Worm (Caenorhabditis elegans) whole organism, L1 larva: ENCODE measurements around the gene Y51H4A.25.
"Not testable (repeated sequence)": the region's sequence is repeated elsewhere in the genome, so short reads cannot be mapped to it uniquely, and the experiment has no call there.

Source experiments
- C04F5.9 ChIP-seq: sonication (generic microtip); optimal IDR thresholded peaks from 2 replicates; lab custom pipeline; 2016; ENCODE audit warnings: missing genetic modification characterization, missing compliant biosample characterization
- C16A3.4 ChIP-seq: fragments of 150-350 bp; optimal IDR thresholded peaks from 2 replicates; lab custom pipeline; 2014; ENCODE audit warnings: missing biosample characterization, missing genetic modification characterization
- C34B4.2 ChIP-seq: sonication (generic microtip); optimal IDR thresholded peaks from 2 replicates; lab custom pipeline; 2017; ENCODE audit warnings: mild to moderate bottlenecking, missing genetic modification characterization, missing compliant biosample characterization
- Y116A8C.19 ChIP-seq: sonication (generic microtip); optimal IDR thresholded peaks from 2 replicates; lab custom pipeline; 2016; ENCODE audit warnings: missing compliant biosample characterization, missing genetic modification characterization, borderline replicate concordance
- alr-1 ChIP-seq: fragments of 200-800 bp; sonication (Bioruptor generic); optimal IDR thresholded peaks from 2 replicates; lab custom pipeline; 2018; ENCODE audit warnings: borderline replicate concordance, mild to moderate bottlenecking, missing genetic modification characterization, missing compliant biosample characterization
- blmp-1 ChIP-seq: fragments of 150-350 bp; optimal IDR thresholded peaks from 2 replicates; lab custom pipeline; 2014; ENCODE audit warnings: missing biosample characterization, missing genetic modification characterization
- ceh-8 ChIP-seq: fragments of 200-800 bp; sonication (Bioruptor generic); optimal IDR thresholded peaks from 2 replicates; lab custom pipeline; 2018; ENCODE audit warnings: mild to moderate bottlenecking, missing genetic modification characterization, moderate library complexity, missing compliant biosample characterization
- ceh-90 ChIP-seq: sonication (generic microtip); optimal IDR thresholded peaks from 2 replicates; lab custom pipeline; 2016; ENCODE audit warnings: missing genetic modification characterization, missing compliant biosample characterization
- dpl-1 ChIP-seq, 3 experiments: fragments of 150-350 bp in 2 of 3; sonication (generic microtip) in 1 of 3; optimal IDR thresholded peaks; 2 replicates each; lab custom pipeline; 2014 to 2017; ENCODE audit warnings: missing biosample characterization in 3 of 3, missing genetic modification characterization in 3 of 3, missing genetic modification reagents in 3 of 3
- efl-1 ChIP-seq, 4 experiments: fragments of 150-350 bp; optimal IDR thresholded peaks in 3 of 4; peaks in 1 of 4; 1 replicate in 1 of 4; 2 replicates in 3 of 4; lab custom pipeline; 2014; ENCODE audit warnings: missing biosample characterization in 2 of 4, missing genetic modification characterization in 2 of 4, missing genetic modification reagents in 2 of 4
- egl-27 ChIP-seq, 2 experiments: fragments of 150-350 bp in 1 of 2; sonication (generic microtip); optimal IDR thresholded peaks; 3 replicates each; lab custom pipeline; 2017 to 2018; ENCODE audit warnings: missing biosample characterization in 2 of 2, missing genetic modification characterization in 2 of 2, missing genetic modification reagents in 2 of 2
- hlh-17 ChIP-seq: fragments of 200-800 bp; sonication (Bioruptor generic); optimal IDR thresholded peaks from 2 replicates; lab custom pipeline; 2018; ENCODE audit warnings: missing genetic modification characterization, mild to moderate bottlenecking, missing compliant biosample characterization, moderate library complexity, borderline replicate concordance
- irx-1 ChIP-seq: sonication (generic microtip); optimal IDR thresholded peaks from 2 replicates; lab custom pipeline; 2016; ENCODE audit warnings: missing genetic modification characterization, missing compliant biosample characterization
- isw-1 ChIP-seq: fragments of 200-800 bp; sonication (Bioruptor generic); IDR thresholded peaks from 2 replicates; pipeline ENCODE4 v1.3.6; 2022; ENCODE audit warnings: missing genetic modification characterization, missing compliant biosample characterization
- lir-3 ChIP-seq: sonication (generic microtip); optimal IDR thresholded peaks from 2 replicates; lab custom pipeline; 2016; ENCODE audit warnings: mild to moderate bottlenecking, missing genetic modification characterization, moderate library complexity, missing compliant biosample characterization; ENCODE audit not compliant: poor library complexity
- mab-9 ChIP-seq: fragments of 200-800 bp; sonication (Bioruptor generic); IDR thresholded peaks from 2 replicates; pipeline ENCODE4 v1.3.6; 2022; ENCODE audit warnings: missing genetic modification reagents, missing genetic modification characterization, missing compliant biosample characterization
- mdl-1 ChIP-seq, 2 experiments: fragments of 150-350 bp; optimal IDR thresholded peaks; 2 replicates each; lab custom pipeline; 2014 to 2017; ENCODE audit warnings: missing biosample characterization in 2 of 2, missing genetic modification characterization in 2 of 2, inconsistent platforms in 1 of 2
- mef-2 ChIP-seq: fragments of 150-350 bp; optimal IDR thresholded peaks from 2 replicates; lab custom pipeline; 2014; ENCODE audit warnings: missing biosample characterization, missing genetic modification characterization
- mep-1 ChIP-seq: fragments of 150-350 bp; optimal IDR thresholded peaks from 2 replicates; lab custom pipeline; 2014; ENCODE audit warnings: missing biosample characterization, missing genetic modification characterization
- nhr-11 ChIP-seq: fragments of 150-350 bp; optimal IDR thresholded peaks from 2 replicates; lab custom pipeline; 2014; ENCODE audit warnings: missing biosample characterization, missing genetic modification characterization
- nhr-237 ChIP-seq: fragments of 150-350 bp; optimal IDR thresholded peaks from 2 replicates; lab custom pipeline; 2014; ENCODE audit warnings: missing biosample characterization, missing genetic modification characterization
- nhr-71 ChIP-seq: sonication (generic microtip); optimal IDR thresholded peaks from 2 replicates; lab custom pipeline; 2016; ENCODE audit warnings: mild to moderate bottlenecking, missing genetic modification characterization, moderate library complexity, missing compliant biosample characterization
- nhr-85 ChIP-seq: sonication (generic microtip); peaks from one replicate; lab custom pipeline; 2016; ENCODE audit warnings: missing genetic modification characterization, inconsistent platforms, missing compliant biosample characterization
- rnt-1 ChIP-seq: sonication (generic microtip); optimal IDR thresholded peaks from 2 replicates; lab custom pipeline; 2016; ENCODE audit warnings: mild to moderate bottlenecking, missing genetic modification characterization, moderate library complexity, missing compliant biosample characterization
- skn-1 ChIP-seq: fragments of 150-350 bp; optimal IDR thresholded peaks from 2 replicates; lab custom pipeline; 2014; ENCODE audit warnings: missing biosample characterization, missing genetic modification characterization
- snpc-4 ChIP-seq: fragments of 150-350 bp; optimal IDR thresholded peaks from 2 replicates; lab custom pipeline; 2014; ENCODE audit warnings: missing biosample characterization, missing genetic modification characterization
- sox-4 ChIP-seq: sonication (generic microtip); optimal IDR thresholded peaks from 2 replicates; lab custom pipeline; 2016; ENCODE audit warnings: missing genetic modification characterization, missing compliant biosample characterization
- swsn-7 ChIP-seq: sonication (generic microtip); optimal IDR thresholded peaks from 2 replicates; lab custom pipeline; 2016; ENCODE audit warnings: missing genetic modification characterization, missing compliant biosample characterization
- tlp-1 ChIP-seq: fragments of 150-350 bp; optimal IDR thresholded peaks from 2 replicates; lab custom pipeline; 2014; ENCODE audit warnings: missing biosample characterization, missing genetic modification characterization
- unc-130 ChIP-seq: fragments of 150-350 bp; optimal IDR thresholded peaks from 2 replicates; lab custom pipeline; 2017; ENCODE audit warnings: missing biosample characterization, missing genetic modification characterization, inconsistent platforms
- unc-62 ChIP-seq: fragments of 150-350 bp; optimal IDR thresholded peaks from 2 replicates; lab custom pipeline; 2014; ENCODE audit warnings: missing biosample characterization, missing genetic modification reagents, missing genetic modification characterization
- unc-86 ChIP-seq: sonication (generic microtip); optimal IDR thresholded peaks from 2 replicates; lab custom pipeline; 2016; ENCODE audit warnings: missing genetic modification characterization, missing compliant biosample characterization
- vab-15 ChIP-seq: sonication (generic microtip); optimal IDR thresholded peaks from 2 replicates; lab custom pipeline; 2017; ENCODE audit warnings: missing genotype, mild to moderate bottlenecking, missing genetic modification characterization, missing compliant biosample characterization
- ztf-11 ChIP-seq, 2 experiments: sonication (generic microtip); optimal IDR thresholded peaks; 2 replicates each; lab custom pipeline; 2016 to 2017; ENCODE audit warnings: missing genetic modification characterization in 2 of 2, missing biosample characterization in 1 of 2, missing compliant biosample characterization in 1 of 2

Y51H4A.25 gene

ce11 chrIV:16710312-16710711, 25.8 kb upstream of the Y51H4A.25 start:
- no peak for TF ChIP-seq nhr-71 (tag; lab: Kevin White, UChicago)

- no peak for TF ChIP-seq mdl-1 (tag; optimal IDR thresholded peaks at IDR 0.05; lab: Kevin White, UChicago)
- TF ChIP-seq unc-130 (tag; lab: Kevin White, UChicago): no peak
- TF ChIP-seq blmp-1 (tag; lab: Kevin White, UChicago): no peak
- TF ChIP-seq nhr-85 (tag; lab: Kevin White, UChicago): no peak
- no peak for TF ChIP-seq ceh-90 (tag; lab: Kevin White, UChicago)
- TF ChIP-seq vab-15 (tag; lab: Kevin White, UChicago): no peak
- TF ChIP-seq ceh-8 (GFP tag; lab: Kevin White, UChicago): no peak
- no peak for TF ChIP-seq unc-86 (tag; lab: Kevin White, UChicago)
- no peak for TF ChIP-seq dpl-1 (GFP tag; optimal IDR thresholded peaks at IDR 0.05; lab: Kevin White, UChicago)
- TF ChIP-seq C04F5.9 (tag; lab: Kevin White, UChicago): no peak
- no peak for TF ChIP-seq nhr-237 (tag; lab: Kevin White, UChicago)
- no peak for TF ChIP-seq C34B4.2
- no peak for TF ChIP-seq ztf-11 (tag; optimal IDR thresholded peaks at IDR 0.05; lab: Kevin White, UChicago)
- TF ChIP-seq mef-2 (tag; lab: Kevin White, UChicago): no peak
- TF ChIP-seq mab-9 (GFP tag; lab: Robert Waterston, UW): no peak
Observed at ce11 chrIV:16718651-16719050, 17.5 kb upstream of the Y51H4A.25 start.

ce11 chrIV:16720412-16720811, 15.7 kb upstream of the Y51H4A.25 start, which contains the start of gene Y51H4A.22:
Gene Y51H4A.22 (plus strand): TSS chrIV:16720712.
- TF ChIP-seq lir-3 (tag; lab: Kevin White, UChicago) (no peak), nhr-11 (tag; lab: Kevin White, UChicago) (no peak), irx-1 (tag; lab: Kevin White, UChicago) (no peak), swsn-7 (tag; lab: Kevin White, UChicago) (no peak), vab-15 (tag; lab: Kevin White, UChicago) (no peak), hlh-17 (GFP tag; lab: Kevin White, UChicago) (no peak), C16A3.4 (no peak), dpl-1 (GFP tag; optimal IDR thresholded peaks at IDR 0.05; lab: Kevin White, UChicago) (no peak), C34B4.2 (no peak)

ce11 chrIV:16722000-16722607, 14.0 kb upstream of the Y51H4A.25 start:
- TF ChIP-seq nhr-71 (tag; lab: Kevin White, UChicago): no peak
- no peak for TF ChIP-seq hlh-17 (GFP tag; lab: Kevin White, UChicago)
- no peak for TF ChIP-seq sox-4 (tag; lab: Kevin White, UChicago)
- TF ChIP-seq egl-27 (tag; optimal IDR thresholded peaks at IDR 0.05; lab: Kevin White, UChicago): no peak
- TF ChIP-seq nhr-85 (tag; lab: Kevin White, UChicago): no peak
- TF ChIP-seq isw-1: no peak
- TF ChIP-seq unc-130 (tag; lab: Kevin White, UChicago): no peak
- no peak for TF ChIP-seq swsn-7 (tag; lab: Kevin White, UChicago)
- TF ChIP-seq tlp-1 (tag; lab: Kevin White, UChicago): no peak
- TF ChIP-seq snpc-4 (tag; lab: Kevin White, UChicago): no peak
- no peak for TF ChIP-seq Y116A8C.19 (tag; lab: Kevin White, UChicago)
- TF ChIP-seq unc-62 (GFP tag; lab: Kevin White, UChicago): no peak
- no peak for TF ChIP-seq alr-1 (tag; lab: Kevin White, UChicago)
- TF ChIP-seq skn-1 (tag; lab: Kevin White, UChicago): no peak
- TF ChIP-seq C16A3.4: no peak
- no peak for TF ChIP-seq mep-1 (tag; lab: Kevin White, UChicago)
- TF ChIP-seq, all 84 proteins: peak for 0

- not testable (repeated sequence) for TF ChIP-seq efl-1 (optimal IDR thresholded peaks at IDR 0.05; lab: Kevin White, UChicago); efl-1 (GFP tag; optimal IDR thresholded peaks at IDR 0.05 in 1 of 2; lab: Kevin White, UChicago); rnt-1 (tag; lab: Kevin White, UChicago); unc-130 (tag; lab: Kevin White, UChicago)
Observed at ce11 chrIV:16722616-16723015, 13.5 kb upstream of the Y51H4A.25 start, which contains the start of gene Y51H4A.23. Gene Y51H4A.23 (plus strand): TSS chrIV:16722916.
